Worm (Caenorhabditis elegans) whole organism, young adult: Measurements from ENCODE around the gene T25E4.2.

Experiments
- F49E8.2 ChIP-seq: sonication (generic microtip); optimal IDR thresholded peaks from 3 replicates; lab custom pipeline; 2017; ENCODE audit warnings: missing genetic modification characterization, mild to moderate bottlenecking, missing compliant biosample characterization, antibody characterized with exemption, moderate library complexity; ENCODE audit not compliant: insufficient read depth
- F55B11.4 ChIP-seq: sonication (generic microtip); optimal IDR thresholded peaks from 2 replicates; lab custom pipeline; 2016; ENCODE audit warnings: missing compliant biosample characterization, missing genetic modification characterization, borderline replicate concordance; ENCODE audit not compliant: insufficient read depth
- T07F8.4 ChIP-seq: sonication (generic microtip); optimal IDR thresholded peaks from 2 replicates; lab custom pipeline; 2016; ENCODE audit warnings: mild to moderate bottlenecking, missing genetic modification characterization, moderate library complexity, missing compliant biosample characterization
- ama-1 ChIP-seq, 3 experiments: fragments of 150-350 bp in 1 of 3; sonication (generic microtip) in 2 of 3; optimal IDR thresholded peaks; 2 replicates each; lab custom pipeline; 2014 to 2018; ENCODE audit warnings: missing biosample characterization in 2 of 3, missing genetic modification characterization in 2 of 3, missing genetic modification reagents in 2 of 3
- lin-54 ChIP-seq: fragments of 200-800 bp; sonication (Bioruptor generic); optimal IDR thresholded peaks from 2 replicates; lab custom pipeline; 2018; ENCODE audit warnings: mild to moderate bottlenecking, missing genetic modification characterization, missing compliant biosample characterization
- nfya-1 ChIP-seq: sonication (generic microtip); optimal IDR thresholded peaks from 2 replicates; lab custom pipeline; 2017; ENCODE audit warnings: antibody characterized with exemption, missing compliant biosample characterization, missing genetic modification characterization, borderline replicate concordance; ENCODE audit not compliant: insufficient read depth
- nfya-2 ChIP-seq: fragments of 200-800 bp; sonication (Bioruptor generic); IDR thresholded peaks from 2 replicates; pipeline ENCODE4 v1.3.6; 2022; ENCODE audit warnings: missing genetic modification reagents, missing genetic modification characterization, missing compliant biosample characterization
- nhr-90 ChIP-seq: sonication (generic microtip); optimal IDR thresholded peaks from 2 replicates; lab custom pipeline; 2016; ENCODE audit warnings: missing genotype, mild to moderate bottlenecking, missing genetic modification characterization, missing compliant biosample characterization
- snpc-3.4 ChIP-seq: sonication (generic microtip); optimal IDR thresholded peaks from 2 replicates; lab custom pipeline; 2017; ENCODE audit warnings: missing genetic modification characterization, mild to moderate bottlenecking, missing compliant biosample characterization, antibody characterized with exemption, moderate library complexity, missing genotype, missing genetic modification reagents
- snpc-4 ChIP-seq, 5 experiments: fragments of 150-350 bp in 1 of 5; sonication (generic microtip) in 4 of 5; optimal IDR thresholded peaks; 2 replicates each; lab custom pipeline; 2014 to 2018; ENCODE audit warnings: missing genetic modification characterization in 5 of 5, missing biosample characterization in 3 of 5, antibody characterized with exemption in 2 of 5, mild to moderate bottlenecking in 2 of 5, missing compliant biosample characterization in 2 of 5, missing genotype in 2 of 5, moderate library complexity in 2 of 5, missing genetic modification reagents in 1 of 5
- tlf-1 ChIP-seq: fragments of 200-800 bp; sonication (Bioruptor generic); optimal IDR thresholded peaks from 2 replicates; lab custom pipeline; 2018; ENCODE audit warnings: mild to moderate bottlenecking, missing genetic modification characterization, missing compliant biosample characterization
- unc-62 ChIP-seq: fragments of 150-350 bp; optimal IDR thresholded peaks from 2 replicates; lab custom pipeline; 2014; ENCODE audit warnings: missing biosample characterization, missing genetic modification reagents, missing genetic modification characterization

DNA sequence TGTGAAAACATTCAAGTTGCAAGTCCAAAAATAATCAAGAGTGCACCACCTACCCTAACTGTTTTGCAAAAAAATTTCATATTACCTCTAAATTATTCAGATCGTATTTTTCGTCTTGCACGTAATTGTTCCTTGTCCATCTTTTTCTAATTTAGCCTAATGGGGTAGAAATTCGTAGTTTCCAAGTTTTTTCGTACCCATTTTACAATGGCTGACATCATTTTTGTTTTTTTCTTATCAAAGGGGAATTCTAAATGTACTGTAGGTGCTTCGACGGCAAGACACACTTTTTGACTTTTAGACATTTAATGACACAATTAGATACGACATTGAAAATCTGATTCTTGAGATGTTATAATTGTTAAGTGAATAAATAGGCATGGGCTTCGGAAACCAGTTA is 22.2 kb upstream of the T25E4.2 start:
- no peak for TF ChIP-seq nhr-90 (tag; lab: Kevin White, UChicago)
- TF ChIP-seq tlf-1 (GFP tag; lab: Kevin White, UChicago) = no peak
- no peak for TF ChIP-seq T07F8.4
- no peak for TF ChIP-seq snpc-3.4
- no peak for TF ChIP-seq nfya-2 (GFP tag; lab: Robert Waterston, UW)
- no peak for TF ChIP-seq unc-62 (GFP tag; lab: Kevin White, UChicago)
- no peak for TF ChIP-seq nfya-1 (tag; lab: Kevin White, UChicago)
- TF ChIP-seq snpc-4 (GFP tag; optimal IDR thresholded peaks at IDR 0.05; lab: Kevin White, UChicago) = no peak
- no peak for TF ChIP-seq snpc-4 (tag; optimal IDR thresholded peaks at IDR 0.05; lab: Kevin White, UChicago)
- TF ChIP-seq F49E8.2 (tag; lab: Kevin White, UChicago) = no peak
- no peak for TF ChIP-seq F55B11.4 (tag; lab: Kevin White, UChicago)
- TF ChIP-seq lin-54 (GFP tag; lab: Kevin White, UChicago) = no peak
- no peak for TF ChIP-seq ama-1 (optimal IDR thresholded peaks at IDR 0.05; lab: Kevin White, UChicago)
- no peak for TF ChIP-seq ama-1 (GFP tag; optimal IDR thresholded peaks at IDR 0.05; lab: Kevin White, UChicago)
